In genomic region chr2L:13290276-13291065, dm6 we compare ENCODE assay signal across 5 fruit fly cellular contexts.
A peak's percentile ranks its signal among the peaks of the same experiment; 100 is the strongest.
TF ChIP-seq lines count a peak whose summit lies in the region.

No protein-coding gene starts in this region.

TF ChIP-seq in whole organism, adult, 20 proteins besides CTCF, POLR2A, EP300 and RAD21 (continued from another document):
- TF ChIP-seq ovo (GFP tag; optimal IDR thresholded peaks at IDR 0.05; lab: Kevin White, UChicago): peak; percentile 39
- no peak for TF ChIP-seq cnc (optimal IDR thresholded peaks at IDR 0.05; lab: Kevin White, UChicago)

TF ChIP-seq in whole organism, embryonic, 481 proteins besides CTCF, POLR2A, EP300 and RAD21 (continued from another document and continues in another):
- peak; percentile 67 for TF ChIP-seq CG12744 (GFP tag; optimal IDR thresholded peaks at IDR 0.05; lab: Kevin White, UChicago)
- TF ChIP-seq zfh2 (GFP tag; optimal IDR thresholded peaks at IDR 0.05; lab: Kevin White, UChicago): no peak
- TF ChIP-seq hbn (GFP tag; IDR thresholded peaks at IDR 0.05; lab: Robert Waterston, UW; ENCODE audit: partially characterized antibody): no peak
- TF ChIP-seq CG11085 (GFP tag; IDR thresholded peaks at IDR 0.05; lab: Robert Waterston, UW): peak; percentile 28; the same call in 1 of the 2 replicates
- no peak for TF ChIP-seq CG17186 (GFP tag; optimal IDR thresholded peaks at IDR 0.05; lab: Kevin White, UChicago)
- TF ChIP-seq bcd (GFP tag; optimal IDR thresholded peaks at IDR 0.05; lab: Kevin White, UChicago): peak; percentile 61
- TF ChIP-seq ab (GFP tag; optimal IDR thresholded peaks at IDR 0.05; lab: Kevin White, UChicago): no peak
- TF ChIP-seq abd-A (tag; optimal IDR thresholded peaks at IDR 0.05; lab: Kevin White, UChicago): peak; percentile 36
- no peak for TF ChIP-seq fru (optimal IDR thresholded peaks at IDR 0.05; lab: Kevin White, UChicago)
- peak; percentile 69 for TF ChIP-seq grau (tag; optimal IDR thresholded peaks at IDR 0.05; lab: Kevin White, UChicago)
- 0 out of 2 replicates have a peak, but pooled peaks have one; percentile 20 for TF ChIP-seq dati (GFP tag; IDR thresholded peaks at IDR 0.05; lab: Robert Waterston, UW)
- peak; percentile 83; the same call in 1 of the 3 replicates for TF ChIP-seq CG34422 (GFP tag; IDR thresholded peaks at IDR 0.05; lab: Robert Waterston, UW)
- TF ChIP-seq Nf-YB (GFP tag; optimal IDR thresholded peaks at IDR 0.05; lab: Kevin White, UChicago): peak; percentile 67
- no peak for TF ChIP-seq CG7271 (tag; optimal IDR thresholded peaks at IDR 0.05; lab: Kevin White, UChicago)
- TF ChIP-seq H2.0 (GFP tag; IDR thresholded peaks at IDR 0.05; lab: Robert Waterston, UW): peak; percentile 47; the same call in 1 of the 2 replicates
- peak; percentile 77 for TF ChIP-seq sr (GFP tag; IDR thresholded peaks at IDR 0.05; lab: Robert Waterston, UW)
- peak; percentile 16 for TF ChIP-seq CG10654 (GFP tag; optimal IDR thresholded peaks at IDR 0.05; lab: Kevin White, UChicago)
- peak; percentile 70 for TF ChIP-seq HmgZ (tag; optimal IDR thresholded peaks at IDR 0.05; lab: Kevin White, UChicago)
- TF ChIP-seq bab2 (GFP tag; optimal IDR thresholded peaks at IDR 0.05; lab: Kevin White, UChicago): peak; percentile 33
- peak; percentile 64 for TF ChIP-seq nom (GFP tag; optimal IDR thresholded peaks at IDR 0.05; lab: Kevin White, UChicago)
- TF ChIP-seq CG17359 (tag; optimal IDR thresholded peaks at IDR 0.05; lab: Kevin White, UChicago): peak; percentile 88
- TF ChIP-seq yki (optimal IDR thresholded peaks at IDR 0.05; lab: Kevin White, UChicago): peak; percentile 21
- TF ChIP-seq NK7.1 (GFP tag; optimal IDR thresholded peaks at IDR 0.05; lab: Kevin White, UChicago): peak; percentile 31
- TF ChIP-seq CG8359 (GFP tag; optimal IDR thresholded peaks at IDR 0.05; lab: Kevin White, UChicago; ENCODE audit: borderline replicate concordance): peak; percentile 37
- TF ChIP-seq Bteb2 (GFP tag; optimal IDR thresholded peaks at IDR 0.05; lab: Kevin White, UChicago): peak; percentile 63
- TF ChIP-seq Dad (GFP tag; optimal IDR thresholded peaks at IDR 0.05; lab: Kevin White, UChicago): peak; percentile 39
- TF ChIP-seq usp (GFP tag; optimal IDR thresholded peaks at IDR 0.05; lab: Kevin White, UChicago): no peak
- peak; percentile 77 for TF ChIP-seq CG12299 (tag; optimal IDR thresholded peaks at IDR 0.05; lab: Kevin White, UChicago)
- TF ChIP-seq CG8388 (GFP tag; optimal IDR thresholded peaks at IDR 0.05; lab: Kevin White, UChicago): peak; percentile 50
- peak; percentile 64 for TF ChIP-seq run (tag; optimal IDR thresholded peaks at IDR 0.05; lab: Kevin White, UChicago)
- peak; percentile 65 for TF ChIP-seq disco-r (GFP tag; optimal IDR thresholded peaks at IDR 0.05; lab: Kevin White, UChicago)

TF ChIP-seq in whole organism, prepupa, 60 proteins besides CTCF, POLR2A, EP300 and RAD21 (continued from another document and continues in another):
- no peak for TF ChIP-seq Ets96B (tag; optimal IDR thresholded peaks at IDR 0.05; lab: Kevin White, UChicago)
- TF ChIP-seq Lpt (GFP tag; optimal IDR thresholded peaks at IDR 0.05; lab: Kevin White, UChicago): peak; percentile 22
- TF ChIP-seq Ets21C (GFP tag; optimal IDR thresholded peaks at IDR 0.05; lab: Kevin White, UChicago): no peak
- peak; percentile 61 for TF ChIP-seq CG6854 (GFP tag; optimal IDR thresholded peaks at IDR 0.05; lab: Kevin White, UChicago)
- TF ChIP-seq spab (GFP tag; optimal IDR thresholded peaks at IDR 0.05; lab: Kevin White, UChicago): peak; percentile 34
- no peak for TF ChIP-seq fd85E (GFP tag; optimal IDR thresholded peaks at IDR 0.05; lab: Kevin White, UChicago)
- no peak for TF ChIP-seq acj6 (GFP tag; optimal IDR thresholded peaks at IDR 0.05; lab: Kevin White, UChicago)
- peak; percentile 62; the same call in 2 of the 3 replicates for TF ChIP-seq eg (GFP tag; IDR thresholded peaks at IDR 0.05; lab: Robert Waterston, UW)
- TF ChIP-seq CG8119 (GFP tag; IDR thresholded peaks at IDR 0.05; lab: Robert Waterston, UW): no peak
- TF ChIP-seq Eip93F (GFP tag; optimal IDR thresholded peaks at IDR 0.05; lab: Kevin White, UChicago): no peak
- TF ChIP-seq CG3032 (tag; optimal IDR thresholded peaks at IDR 0.05; lab: Kevin White, UChicago): no peak
- no peak for TF ChIP-seq cyc (GFP tag; optimal IDR thresholded peaks at IDR 0.05; lab: Kevin White, UChicago)
- no peak for TF ChIP-seq CG4318 (GFP tag; optimal IDR thresholded peaks at IDR 0.05; lab: Kevin White, UChicago)
- no peak for TF ChIP-seq dac (GFP tag; optimal IDR thresholded peaks at IDR 0.05; lab: Kevin White, UChicago)
- TF ChIP-seq CG8632 (GFP tag; optimal IDR thresholded peaks at IDR 0.05; lab: Kevin White, UChicago): peak; percentile 58
- no peak for TF ChIP-seq CG16779 (tag; optimal IDR thresholded peaks at IDR 0.05; lab: Kevin White, UChicago)
- no peak for TF ChIP-seq pdm3 (GFP tag; optimal IDR thresholded peaks at IDR 0.05; lab: Kevin White, UChicago)
- TF ChIP-seq CG34406 (GFP tag; optimal IDR thresholded peaks at IDR 0.05; lab: Kevin White, UChicago): peak; percentile 55
- TF ChIP-seq CG8319 (GFP tag; optimal IDR thresholded peaks at IDR 0.05; lab: Kevin White, UChicago): no peak
- TF ChIP-seq CG32006 (GFP tag; optimal IDR thresholded peaks at IDR 0.05; lab: Kevin White, UChicago): peak; percentile 20
- no peak for TF ChIP-seq Eip75B (GFP tag; optimal IDR thresholded peaks at IDR 0.05; lab: Kevin White, UChicago)
- TF ChIP-seq CG1621 (tag; optimal IDR thresholded peaks at IDR 0.05; lab: Kevin White, UChicago): no peak
- peak; percentile 37 for TF ChIP-seq CG6792 (GFP tag; optimal IDR thresholded peaks at IDR 0.05; lab: Kevin White, UChicago)
- no peak for TF ChIP-seq Hr38 (GFP tag; optimal IDR thresholded peaks at IDR 0.05; lab: Kevin White, UChicago)
- peak; percentile 7 for TF ChIP-seq CG6808 (GFP tag; optimal IDR thresholded peaks at IDR 0.05; lab: Kevin White, UChicago)
- TF ChIP-seq ss (GFP tag; optimal IDR thresholded peaks at IDR 0.05; lab: Kevin White, UChicago): peak in 1 of 2 experiments; percentile 75
- TF ChIP-seq CG11902 (GFP tag; optimal IDR thresholded peaks at IDR 0.05; lab: Kevin White, UChicago): no peak
- no peak for TF ChIP-seq topi (GFP tag; optimal IDR thresholded peaks at IDR 0.05; lab: Kevin White, UChicago)
- TF ChIP-seq esn (GFP tag; optimal IDR thresholded peaks at IDR 0.05; lab: Kevin White, UChicago): no peak
- peak; percentile 35 for TF ChIP-seq achi (GFP tag; optimal IDR thresholded peaks at IDR 0.05; lab: Kevin White, UChicago)
- no peak for TF ChIP-seq dsx (GFP tag; optimal IDR thresholded peaks at IDR 0.05; lab: Kevin White, UChicago; ENCODE audit: poor library complexity, severe bottlenecking)
- TF ChIP-seq CG31627 (GFP tag; optimal IDR thresholded peaks at IDR 0.05; lab: Kevin White, UChicago): no peak
- TF ChIP-seq CG7368 (GFP tag; optimal IDR thresholded peaks at IDR 0.05; lab: Kevin White, UChicago): peak; percentile 19
- no peak for TF ChIP-seq Sox14 (GFP tag; optimal IDR thresholded peaks at IDR 0.05; lab: Kevin White, UChicago)
- no peak for TF ChIP-seq CG10631 (GFP tag; optimal IDR thresholded peaks at IDR 0.05; lab: Kevin White, UChicago)

TF ChIP-seq in whole organism, pupa, 21 proteins besides CTCF, POLR2A, EP300 and RAD21 (continued from another document):
- peak; percentile 33 for TF ChIP-seq CG14655 (GFP tag; optimal IDR thresholded peaks at IDR 0.05; lab: Kevin White, UChicago)
TF ChIP-seq in whole organism, pupa: peak in this region for 11.

TF ChIP-seq in whole organism, wandering third instar larva, 38 proteins besides CTCF, POLR2A, EP300 and RAD21 (continued from another document):
- TF ChIP-seq OdsH (GFP tag; optimal IDR thresholded peaks at IDR 0.05; lab: Kevin White, UChicago): peak; percentile 61
- peak; percentile 22 for TF ChIP-seq psq (GFP tag; optimal IDR thresholded peaks at IDR 0.05; lab: Kevin White, UChicago)
- TF ChIP-seq rgr (GFP tag; optimal IDR thresholded peaks at IDR 0.05; lab: Kevin White, UChicago): peak; percentile 73
- peak; percentile 38 for TF ChIP-seq Hnf4 (GFP tag; optimal IDR thresholded peaks at IDR 0.05; lab: Kevin White, UChicago)
- no peak for TF ChIP-seq sage (GFP tag; optimal IDR thresholded peaks at IDR 0.05; lab: Kevin White, UChicago)
- peak; percentile 7 to 30 for TF ChIP-seq foxo (GFP tag; optimal IDR thresholded peaks at IDR 0.05; lab: Kevin White, UChicago)
- peak; percentile 39 for TF ChIP-seq h (GFP tag; optimal IDR thresholded peaks at IDR 0.05; lab: Kevin White, UChicago)
- TF ChIP-seq woc (GFP tag; optimal IDR thresholded peaks at IDR 0.05; lab: Kevin White, UChicago): no peak
- peak; percentile 63 for TF ChIP-seq Sp1 (GFP tag; optimal IDR thresholded peaks at IDR 0.05; lab: Kevin White, UChicago)
- TF ChIP-seq usp (GFP tag; optimal IDR thresholded peaks at IDR 0.05; lab: Kevin White, UChicago): no peak
- peak; percentile 2 for TF ChIP-seq CG32264 (GFP tag; optimal IDR thresholded peaks at IDR 0.05; lab: Kevin White, UChicago)
- no peak for TF ChIP-seq Dfd (GFP tag; optimal IDR thresholded peaks at IDR 0.05; lab: Kevin White, UChicago)
- TF ChIP-seq br (GFP tag; optimal IDR thresholded peaks at IDR 0.05; lab: Kevin White, UChicago): peak; percentile 34
- peak; percentile 18 for TF ChIP-seq Dif (GFP tag; optimal IDR thresholded peaks at IDR 0.05; lab: Kevin White, UChicago; ENCODE audit: partially characterized antibody)
- TF ChIP-seq dmrt93B (GFP tag; optimal IDR thresholded peaks at IDR 0.05; lab: Kevin White, UChicago): no peak
- TF ChIP-seq Myc (optimal IDR thresholded peaks at IDR 0.05; lab: Kevin White, UChicago): no peak
- peak; percentile 46 for TF ChIP-seq CrebA (GFP tag; optimal IDR thresholded peaks at IDR 0.05; lab: Kevin White, UChicago; ENCODE audit: borderline replicate concordance)
